Worm (Caenorhabditis elegans): ENCODE measurements around the gene B0303.14.

DNA sequence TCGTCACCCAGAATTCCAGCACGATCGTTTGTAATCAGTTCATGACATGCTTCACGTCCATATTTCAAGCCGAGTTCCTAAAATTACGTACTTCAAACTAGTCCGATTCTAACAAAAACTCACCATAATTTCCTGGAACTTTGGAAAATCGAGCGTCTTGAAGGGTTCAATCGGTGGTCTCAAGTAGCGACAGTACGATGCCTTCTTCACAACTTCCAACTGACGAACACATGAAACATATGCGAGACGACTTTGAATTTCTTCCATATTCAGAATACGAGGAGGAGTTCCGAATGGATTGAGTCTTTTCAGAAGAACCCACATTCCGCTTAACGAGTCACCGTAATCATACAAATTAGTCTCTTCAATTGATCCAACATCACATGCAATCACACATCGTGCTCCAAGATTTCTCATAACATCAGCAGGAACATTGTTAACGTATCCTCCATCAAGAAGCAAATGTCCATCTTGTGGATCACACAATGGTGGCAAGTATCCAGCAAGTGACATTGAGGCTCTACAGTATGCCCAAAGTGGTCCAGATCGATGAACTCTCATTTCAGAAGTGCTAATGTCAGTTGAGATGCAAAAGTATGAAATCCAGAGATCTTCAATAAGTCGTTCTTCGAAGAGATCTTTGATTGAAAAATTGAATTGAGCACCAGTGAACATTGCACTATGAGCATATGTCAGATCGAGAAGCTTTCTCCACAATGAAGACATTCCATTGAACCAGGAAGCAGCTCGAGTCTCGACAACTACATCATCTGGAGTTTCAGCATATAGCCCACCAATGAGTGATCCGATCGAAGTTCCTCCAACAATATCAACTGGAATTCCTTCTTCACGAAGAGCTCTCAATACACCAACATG is 10.3 kb upstream of the B0303.14 start:
- TF ChIP-seq chd-7 (tag; optimal IDR thresholded peaks at IDR 0.05) (no peak), nhr-80 (tag; optimal IDR thresholded peaks at IDR 0.05) (no peak)
